Worm (Caenorhabditis elegans) whole organism, L4 larva: ENCODE results near the gene C33B4.2.

Source experiments
- T20F7.1 ChIP-seq: fragments of 200-800 bp; sonication (Bioruptor generic); optimal IDR thresholded peaks from 2 replicates; lab custom pipeline; 2018; ENCODE audit warnings: mild to moderate bottlenecking, missing genetic modification characterization, missing compliant biosample characterization
- ZK546.5 ChIP-seq, 2 experiments: sonication (generic microtip); optimal IDR thresholded peaks; 2 replicates each; lab custom pipeline; 2017; ENCODE audit warnings: missing biosample characterization in 2 of 2, missing genetic modification characterization in 2 of 2
- ceh-62 ChIP-seq: sonication (generic microtip); optimal IDR thresholded peaks from 2 replicates; lab custom pipeline; 2017; ENCODE audit warnings: missing biosample characterization, missing genetic modification characterization
- daf-12 ChIP-seq: fragments of 150-350 bp; optimal IDR thresholded peaks from 2 replicates; lab custom pipeline; 2014; ENCODE audit warnings: missing biosample characterization, missing genetic modification reagents, missing genetic modification characterization
- dve-1 ChIP-seq: sonication (generic microtip); optimal IDR thresholded peaks from 2 replicates; lab custom pipeline; 2017; ENCODE audit warnings: antibody characterized with exemption, mild to moderate bottlenecking, missing genetic modification characterization, missing compliant biosample characterization; ENCODE audit not compliant: insufficient read depth
- egl-27 ChIP-seq: sonication (generic microtip); optimal IDR thresholded peaks from 3 replicates; lab custom pipeline; 2017; ENCODE audit warnings: missing biosample characterization, missing genetic modification reagents, missing genetic modification characterization
- jun-1 ChIP-seq: fragments of 150-350 bp; optimal IDR thresholded peaks from 2 replicates; lab custom pipeline; 2014; ENCODE audit warnings: missing biosample characterization, missing genetic modification reagents, missing genetic modification characterization
- lir-3 ChIP-seq: sonication (generic microtip); optimal IDR thresholded peaks from 2 replicates; lab custom pipeline; 2016; ENCODE audit warnings: mild to moderate bottlenecking, missing genetic modification characterization, missing compliant biosample characterization
- mdl-1 ChIP-seq, 2 experiments: fragments of 150-350 bp in 1 of 2; sonication (generic microtip) in 1 of 2; optimal IDR thresholded peaks; 2 replicates each; lab custom pipeline; 2014 to 2017; ENCODE audit warnings: missing biosample characterization in 2 of 2, missing genetic modification characterization in 2 of 2
- nhr-10 ChIP-seq: fragments of 150-350 bp; optimal IDR thresholded peaks from 2 replicates; lab custom pipeline; 2014; ENCODE audit warnings: missing biosample characterization, missing genetic modification characterization
- snpc-4 ChIP-seq: fragments of 150-350 bp; optimal IDR thresholded peaks from 2 replicates; lab custom pipeline; 2014; ENCODE audit warnings: missing biosample characterization, missing genetic modification characterization
- unc-39 ChIP-seq: sonication (generic microtip); optimal IDR thresholded peaks from 2 replicates; lab custom pipeline; 2017; ENCODE audit warnings: missing biosample characterization, missing genetic modification characterization
- vab-7 ChIP-seq: fragments of 200-800 bp; sonication (Bioruptor generic); IDR thresholded peaks from 2 replicates; pipeline ENCODE4 v1.3.6; 2022; ENCODE audit warnings: missing genetic modification reagents, missing genetic modification characterization, missing compliant biosample characterization
- ztf-11 ChIP-seq: fragments of 150-350 bp; optimal IDR thresholded peaks from 2 replicates; lab custom pipeline; 2014; ENCODE audit warnings: missing biosample characterization, missing genetic modification characterization

DNA sequence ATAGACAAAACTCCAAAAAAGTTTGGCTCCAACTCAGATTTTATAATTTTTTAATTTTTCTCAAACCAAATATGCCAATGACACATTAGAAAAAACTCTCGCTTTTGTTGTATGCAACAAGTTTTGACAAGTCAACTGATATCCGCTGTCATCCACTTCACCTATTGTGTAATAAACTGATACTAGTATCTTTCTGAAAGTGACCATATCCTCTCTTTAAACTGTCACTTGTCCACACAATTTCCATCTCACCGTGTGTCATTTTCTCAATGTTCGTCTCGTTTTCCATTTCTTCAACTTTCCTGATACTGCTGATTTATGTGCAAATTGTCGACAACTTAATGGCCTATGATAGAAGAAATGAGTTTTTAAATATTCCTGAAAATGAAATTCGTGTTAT lies 11.1 kb upstream of the C33B4.2 start, which contains the start of the genes C33B4.5 and C33B4.4:
- TF ChIP-seq vab-7 (GFP tag; lab: Robert Waterston, UW): no peak
- no peak for TF ChIP-seq nhr-10 (tag; lab: Kevin White, UChicago)
- no peak for TF ChIP-seq ztf-11
- TF ChIP-seq snpc-4 (tag; lab: Kevin White, UChicago): no peak
- TF ChIP-seq dve-1 (tag; lab: Kevin White, UChicago): no peak
- TF ChIP-seq daf-12 (tag; lab: Kevin White, UChicago): no peak
- TF ChIP-seq mdl-1 (tag; optimal IDR thresholded peaks at IDR 0.05; lab: Kevin White, UChicago): no peak
- no peak for TF ChIP-seq unc-39 (tag; lab: Kevin White, UChicago)
- TF ChIP-seq lir-3 (tag; lab: Kevin White, UChicago): no peak
- no peak for TF ChIP-seq ZK546.5 (tag; optimal IDR thresholded peaks at IDR 0.05; lab: Kevin White, UChicago)
- TF ChIP-seq egl-27: no peak
- TF ChIP-seq jun-1: no peak
- no peak for TF ChIP-seq ceh-62 (tag; lab: Kevin White, UChicago)
- TF ChIP-seq T20F7.1 (GFP tag; lab: Kevin White, UChicago): no peak
